Worm (Caenorhabditis elegans): ENCODE results near the gene kin-21.

- no peak for TF ChIP-seq dox-1 (GFP tag; IDR thresholded peaks at IDR 0.05)
- TF ChIP-seq B0035.1 (tag; optimal IDR thresholded peaks at IDR 0.05) = no peak
- TF ChIP-seq ceh-100 (GFP tag; IDR thresholded peaks at IDR 0.05) = no peak
Measured at ce11 chrIV:9852250-9852649, 19.6 kb downstream of the kin-21 start, which contains the start of gene ssq-1.
